Worm (Caenorhabditis elegans) whole organism, midembryonic: ENCODE results near the gene gem-1.

Experiments
- T22C8.4 ChIP-seq: fragments of 200-800 bp; sonication (Bioruptor generic); IDR thresholded peaks from 2 replicates; pipeline ENCODE4 v1.3.6; 2022; ENCODE audit warnings: missing genetic modification characterization, missing compliant biosample characterization
- cog-1 ChIP-seq: sonication (generic microtip); optimal IDR thresholded peaks from 2 replicates; lab custom pipeline; 2016; ENCODE audit warnings: missing genetic modification characterization, missing compliant biosample characterization
- flt-1 ChIP-seq: fragments of 200-800 bp; sonication (Bioruptor generic); IDR thresholded peaks from 2 replicates; pipeline ENCODE4 v1.3.6; 2022; ENCODE audit warnings: missing genetic modification characterization, missing compliant biosample characterization
- klf-2 ChIP-seq: fragments of 200-800 bp; sonication (Bioruptor generic); conservative IDR thresholded peaks from 2 replicates; pipeline ENCODE4 v1.3.6; 2022; ENCODE audit warnings: missing genetic modification reagents, missing genetic modification characterization, missing compliant biosample characterization
- med-1 ChIP-seq: sonication (generic microtip); optimal IDR thresholded peaks from 2 replicates; lab custom pipeline; 2017; ENCODE audit warnings: missing genetic modification characterization, mild to moderate bottlenecking, missing compliant biosample characterization, antibody characterized with exemption, missing genetic modification reagents; ENCODE audit not compliant: insufficient read depth
- ref-1 ChIP-seq: fragments of 200-800 bp; sonication (Bioruptor generic); conservative IDR thresholded peaks from 2 replicates; pipeline ENCODE4 v1.3.6; 2022; ENCODE audit warnings: missing genetic modification reagents, missing genetic modification characterization, missing compliant biosample characterization
- tab-1 ChIP-seq: fragments of 200-800 bp; sonication (Bioruptor generic); IDR thresholded peaks from 2 replicates; pipeline ENCODE4 v1.3.6; 2022; ENCODE audit warnings: missing genetic modification characterization, missing compliant biosample characterization
- ztf-23 ChIP-seq: fragments of 200-800 bp; sonication (Bioruptor generic); IDR thresholded peaks from 2 replicates; pipeline ENCODE4 v1.3.6; 2022; ENCODE audit warnings: missing genetic modification reagents, missing genetic modification characterization, missing compliant biosample characterization
- ztf-29 ChIP-seq: fragments of 200-800 bp; sonication (Bioruptor generic); IDR thresholded peaks from 2 replicates; pipeline ENCODE4 v1.3.6; 2022; ENCODE audit warnings: missing genetic modification reagents, missing genetic modification characterization, missing compliant biosample characterization

DNA sequence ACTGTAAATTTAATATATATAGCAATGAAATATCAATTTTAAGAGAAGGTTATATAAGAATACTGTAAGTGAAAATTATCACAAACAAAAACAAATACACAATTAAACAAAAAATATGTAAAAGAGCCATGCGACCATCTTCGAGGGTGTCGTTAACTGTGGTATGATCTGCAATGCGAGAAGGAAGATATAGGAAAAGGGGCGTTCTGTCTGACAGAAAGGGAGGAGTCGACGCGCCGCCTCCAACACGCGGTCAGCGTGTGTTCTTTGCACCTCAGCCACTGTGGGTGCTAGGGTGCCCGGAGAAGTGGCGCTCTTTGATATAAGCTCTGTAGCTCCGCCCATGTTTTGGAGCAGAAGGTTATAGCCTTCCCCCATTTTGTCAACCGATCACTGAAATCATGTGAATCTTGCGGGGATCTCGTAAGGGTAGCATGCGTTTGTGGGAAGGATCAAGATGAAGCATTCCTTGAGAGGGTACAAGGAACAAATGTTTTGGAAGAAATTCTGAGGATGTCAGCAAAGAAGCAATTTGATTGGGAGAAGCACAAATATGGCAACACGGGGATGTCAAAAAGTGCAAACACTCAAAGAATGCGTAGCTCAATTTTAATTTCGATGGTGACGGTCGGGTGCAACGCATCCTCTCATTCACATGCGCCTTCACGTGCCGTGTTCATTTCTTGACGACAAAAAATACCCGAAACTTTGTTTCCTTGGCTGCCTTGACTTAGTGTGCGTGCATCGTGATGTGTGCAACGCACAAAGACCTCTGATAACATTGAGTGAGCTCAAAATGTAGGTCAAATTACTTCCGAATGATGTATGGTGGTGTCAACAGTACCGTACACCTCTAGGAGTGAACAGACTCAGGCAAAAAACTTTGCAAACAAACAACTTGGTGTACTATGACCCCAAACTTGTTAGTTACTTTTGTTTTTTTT, 25.7 kb downstream of the gem-1 start, which contains the start of gene mxl-3:
- TF ChIP-seq flt-1 (GFP tag; lab: Robert Waterston, UW): no peak
- no peak for TF ChIP-seq ztf-29 (GFP tag; lab: Robert Waterston, UW)
- no peak for TF ChIP-seq klf-2 (GFP tag; lab: Robert Waterston, UW)
- no peak for TF ChIP-seq med-1
- no peak for TF ChIP-seq T22C8.4 (GFP tag; lab: Robert Waterston, UW)
- no peak for TF ChIP-seq cog-1 (tag; lab: Kevin White, UChicago)
- TF ChIP-seq ref-1 (GFP tag; lab: Robert Waterston, UW): no peak
- TF ChIP-seq tab-1: no peak
- TF ChIP-seq ztf-23 (GFP tag; lab: Robert Waterston, UW): no peak
